Worm (Caenorhabditis elegans): ENCODE data around the gene C06G1.1.

- TF ChIP-seq med-1 (GFP tag; optimal IDR thresholded peaks at IDR 0.05; ENCODE audit: insufficient read depth) (no peak), ztf-23 (GFP tag; IDR thresholded peaks at IDR 0.05) (no peak)
Measured at ce11 chrX:16597791-16598190, 35.4 kb upstream of the C06G1.1 start.
